Worm (Caenorhabditis elegans) whole organism, L3 larva: ENCODE data around the gene clec-222.

Source experiments
- ama-1 ChIP-seq: fragments of 150-350 bp; optimal IDR thresholded peaks from 2 replicates; lab custom pipeline; 2018
- daf-12 ChIP-seq: fragments of 150-350 bp; optimal IDR thresholded peaks from 2 replicates; lab custom pipeline; 2014; ENCODE audit warnings: missing biosample characterization, missing genetic modification reagents, missing genetic modification characterization
- egl-27 ChIP-seq: sonication (generic microtip); optimal IDR thresholded peaks from 4 replicates; lab custom pipeline; 2017; ENCODE audit warnings: missing biosample characterization, missing genetic modification reagents, missing genetic modification characterization
- nhr-77 ChIP-seq: fragments of 150-350 bp; optimal IDR thresholded peaks from 2 replicates; lab custom pipeline; 2014; ENCODE audit warnings: missing biosample characterization, missing genetic modification characterization
- sea-2 ChIP-seq: fragments of 150-350 bp; sonication (generic microtip); optimal IDR thresholded peaks from 4 replicates; lab custom pipeline; 2014; ENCODE audit warnings: missing biosample characterization, missing genetic modification reagents, missing genetic modification characterization
- tbx-2 ChIP-seq: sonication (generic microtip); optimal IDR thresholded peaks from 2 replicates; lab custom pipeline; 2016; ENCODE audit warnings: mild to moderate bottlenecking, missing genetic modification characterization, missing compliant biosample characterization
- unc-39 ChIP-seq: sonication (generic microtip); optimal IDR thresholded peaks from 4 replicates; lab custom pipeline; 2017; ENCODE audit warnings: missing biosample characterization, missing genetic modification characterization

DNA sequence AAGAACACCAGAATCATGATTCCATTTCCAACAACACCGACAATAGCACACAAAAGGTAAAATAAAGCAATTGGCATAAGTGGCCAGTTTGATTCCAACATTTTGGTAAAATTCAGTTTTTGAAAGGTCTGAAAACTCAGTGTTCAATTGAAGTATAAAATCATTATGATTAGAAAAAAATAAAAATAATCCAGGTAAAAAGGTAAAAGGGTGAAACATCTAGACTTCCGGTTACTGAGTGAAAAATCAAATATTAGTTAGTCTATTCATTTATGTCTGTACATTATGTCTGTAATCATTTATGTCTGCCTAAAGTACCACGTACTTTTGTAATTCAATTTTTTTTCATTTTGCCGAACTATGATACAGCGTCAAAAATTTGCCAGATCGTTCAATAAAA is 16.2 kb upstream of the clec-222 start, which contains the start of gene srsx-31:
- TF ChIP-seq nhr-77 (tag; lab: Kevin White, UChicago) (no peak), unc-39 (tag; lab: Kevin White, UChicago) (no peak), tbx-2 (tag; lab: Kevin White, UChicago) (no peak), daf-12 (no peak), sea-2 (no peak), ama-1 (no peak), egl-27 (tag; lab: Kevin White, UChicago) (no peak)
